Fruit fly (Drosophila melanogaster) whole organism, embryonic: ENCODE results near the gene CG9372.

Experiments
- Bgb ChIP-seq: fragments of 200-800 bp; sonication (Bioruptor generic); IDR thresholded peaks from 2 replicates; pipeline ENCODE4 v1.3.6; 2022; ENCODE audit warnings: missing biosample characterization, missing genetic modification characterization; ENCODE audit not compliant: partially characterized antibody
- CG10366 ChIP-seq: fragments of 200-800 bp; sonication (Bioruptor generic); IDR thresholded peaks from 2 replicates; pipeline ENCODE4 v1.3.6; 2022; ENCODE audit warnings: missing biosample characterization, missing genetic modification characterization
- CG10462 ChIP-seq: fragments of 200-800 bp; sonication (Bioruptor generic); optimal IDR thresholded peaks from 2 replicates; lab custom pipeline; 2016; ENCODE audit warnings: missing biosample characterization, missing genetic modification characterization
- CG10565 ChIP-seq: fragments of 200-800 bp; sonication (Bioruptor generic); optimal IDR thresholded peaks from 3 replicates; lab custom pipeline; 2016; ENCODE audit warnings: missing biosample characterization, mild to moderate bottlenecking, missing genetic modification characterization
- CG11085 ChIP-seq: fragments of 200-800 bp; sonication (Bioruptor generic); IDR thresholded peaks from 2 replicates; pipeline ENCODE4 v1.3.6; 2022; ENCODE audit warnings: missing biosample characterization, missing genetic modification characterization
- CG12744 ChIP-seq: fragments of 200-800 bp; sonication (Bioruptor generic); optimal IDR thresholded peaks from 2 replicates; lab custom pipeline; 2016; ENCODE audit warnings: missing biosample characterization, missing genetic modification characterization
- CG12942 ChIP-seq: fragments of 200-800 bp; sonication (Bioruptor generic); optimal IDR thresholded peaks from 3 replicates; lab custom pipeline; 2016; ENCODE audit warnings: missing biosample characterization, missing genetic modification characterization
- CG13287 ChIP-seq: fragments of 200-800 bp; sonication (Bioruptor generic); IDR thresholded peaks from 2 replicates; pipeline ENCODE4 v1.3.6; 2022; ENCODE audit warnings: missing biosample characterization, missing genetic modification characterization; ENCODE audit not compliant: partially characterized antibody
- CG16779 ChIP-seq: fragments of 200-800 bp; sonication (Bioruptor generic); IDR thresholded peaks from 2 replicates; pipeline ENCODE4 v1.3.6; 2022; ENCODE audit warnings: missing biosample characterization, missing genetic modification characterization
- CG1792 ChIP-seq: fragments of 200-800 bp; sonication (Bioruptor generic); optimal IDR thresholded peaks from 2 replicates; lab custom pipeline; 2016; ENCODE audit warnings: missing biosample characterization, missing genetic modification characterization
- CG2116 ChIP-seq: fragments of 200-800 bp; sonication (Bioruptor generic); optimal IDR thresholded peaks from 3 replicates; lab custom pipeline; 2018; ENCODE audit warnings: missing biosample characterization, mild to moderate bottlenecking, missing genetic modification characterization
- CG2199 ChIP-seq: fragments of 200-800 bp; sonication (Bioruptor generic); IDR thresholded peaks from 3 replicates; pipeline ENCODE4 v1.3.6; 2022; ENCODE audit warnings: missing biosample characterization, missing genetic modification characterization
- CG2712 ChIP-seq: fragments of 200-800 bp; optimal IDR thresholded peaks from 3 replicates; lab custom pipeline; 2019; ENCODE audit warnings: missing biosample characterization, mild to moderate bottlenecking, missing genetic modification characterization, moderate library complexity
- CG3847 ChIP-seq: fragments of 200-800 bp; sonication (Bioruptor generic); IDR thresholded peaks from 2 replicates; pipeline ENCODE4 v1.3.6; 2022; ENCODE audit warnings: missing biosample characterization, missing genetic modification characterization
- CG6254 ChIP-seq: fragments of 200-800 bp; sonication (Bioruptor generic); optimal IDR thresholded peaks from 3 replicates; lab custom pipeline; 2017; ENCODE audit warnings: mild to moderate bottlenecking, missing biosample characterization, missing genetic modification reagents, missing genetic modification characterization
- CG7271 ChIP-seq: fragments of 200-800 bp; sonication (Bioruptor generic); optimal IDR thresholded peaks from 2 replicates; lab custom pipeline; 2018; ENCODE audit warnings: missing biosample characterization, mild to moderate bottlenecking, missing genetic modification characterization, moderate library complexity
- CG8290 ChIP-seq, 3 experiments: fragments of 200-800 bp; sonication (Bioruptor generic); optimal IDR thresholded peaks; 2 replicates each; lab custom pipeline; 2016 to 2019; ENCODE audit warnings: missing biosample characterization in 3 of 3, missing genetic modification characterization in 3 of 3, mild to moderate bottlenecking in 2 of 3, moderate library complexity in 1 of 3
- CG9727 ChIP-seq: fragments of 200-800 bp; sonication (Bioruptor generic); optimal IDR thresholded peaks from 3 replicates; lab custom pipeline; 2017; ENCODE audit warnings: missing biosample characterization, mild to moderate bottlenecking, missing genetic modification characterization
- CG9932 ChIP-seq: fragments of 200-800 bp; sonication (Bioruptor generic); IDR thresholded peaks from 2 replicates; pipeline ENCODE4 v1.3.6; 2022; ENCODE audit warnings: missing biosample characterization, missing genetic modification characterization
- CoRest ChIP-seq: fragments of 200-800 bp; sonication (Bioruptor generic); optimal IDR thresholded peaks from 3 replicates; lab custom pipeline; 2018; ENCODE audit warnings: missing biosample characterization, mild to moderate bottlenecking, missing genetic modification characterization, moderate library complexity
- Deaf1 ChIP-seq: fragments of 200-800 bp; optimal IDR thresholded peaks from 3 replicates; lab custom pipeline; 2019; ENCODE audit warnings: missing biosample characterization, mild to moderate bottlenecking, missing genetic modification characterization, moderate library complexity
- Doc3 ChIP-seq: fragments of 200-800 bp; sonication (Bioruptor generic); IDR thresholded peaks from 3 replicates; pipeline ENCODE4 v1.3.6; 2022; ENCODE audit warnings: missing biosample characterization, missing genetic modification characterization; ENCODE audit not compliant: partially characterized antibody
- Fer3 ChIP-seq: fragments of 200-800 bp; sonication (Bioruptor generic); optimal IDR thresholded peaks from 2 replicates; lab custom pipeline; 2018; ENCODE audit warnings: missing biosample characterization, mild to moderate bottlenecking, missing genetic modification characterization, moderate library complexity
- MBD-R2 ChIP-seq: fragments of 200-800 bp; sonication (Bioruptor generic); IDR thresholded peaks from 2 replicates; pipeline ENCODE4 v1.3.6; 2022; ENCODE audit warnings: missing biosample characterization, missing genetic modification characterization
- MESR4 ChIP-seq: fragments of 200-800 bp; sonication (Bioruptor generic); optimal IDR thresholded peaks from 2 replicates; lab custom pipeline; 2018; ENCODE audit warnings: missing biosample characterization, mild to moderate bottlenecking, missing genetic modification characterization, moderate library complexity
- Mes4 ChIP-seq: fragments of 200-800 bp; sonication (Bioruptor generic); optimal IDR thresholded peaks from 2 replicates; lab custom pipeline; 2016; ENCODE audit warnings: missing biosample characterization, missing genetic modification characterization
- NfI ChIP-seq: fragments of 200-800 bp; sonication (Bioruptor generic); optimal IDR thresholded peaks from 3 replicates; lab custom pipeline; 2018; ENCODE audit warnings: missing biosample characterization, mild to moderate bottlenecking, missing genetic modification characterization, moderate library complexity
- Opbp ChIP-seq: fragments of 200-800 bp; sonication (Bioruptor generic); IDR thresholded peaks from 3 replicates; pipeline ENCODE4 v1.3.6; 2022; ENCODE audit warnings: missing biosample characterization, missing genetic modification characterization; ENCODE audit not compliant: partially characterized antibody
- Rfx ChIP-seq: fragments of 200-800 bp; sonication (Bioruptor generic); IDR thresholded peaks from 2 replicates; pipeline ENCODE4 v1.3.6; 2022; ENCODE audit warnings: missing biosample characterization, missing genetic modification characterization
- Sox100B ChIP-seq: fragments of 200-800 bp; sonication (Bioruptor generic); optimal IDR thresholded peaks from 3 replicates; lab custom pipeline; 2018; ENCODE audit warnings: missing biosample characterization, mild to moderate bottlenecking, missing genetic modification characterization
- Xrp1 ChIP-seq: fragments of 200-800 bp; sonication (Bioruptor generic); IDR thresholded peaks from 2 replicates; pipeline ENCODE4 v1.3.6; 2022; ENCODE audit warnings: missing biosample characterization, missing genetic modification characterization
- ap ChIP-seq: fragments of 200-800 bp; sonication (Bioruptor generic); IDR thresholded peaks from 2 replicates; pipeline ENCODE4 v1.3.6; 2022; ENCODE audit warnings: missing biosample characterization, missing genetic modification characterization
- cas ChIP-seq: fragments of 200-800 bp; sonication (Bioruptor generic); IDR thresholded peaks from 2 replicates; pipeline ENCODE4 v1.3.6; 2022; ENCODE audit warnings: missing biosample characterization, missing genetic modification characterization
- chinmo ChIP-seq: fragments of 200-800 bp; sonication (Bioruptor generic); IDR thresholded peaks from 4 replicates; pipeline ENCODE4 v1.3.6; 2022; ENCODE audit warnings: missing biosample characterization, missing genetic modification characterization; ENCODE audit not compliant: partially characterized antibody
- crc ChIP-seq: fragments of 200-800 bp; sonication (Bioruptor generic); optimal IDR thresholded peaks from 2 replicates; lab custom pipeline; 2016; ENCODE audit warnings: missing biosample characterization, missing genetic modification characterization
- dan ChIP-seq: fragments of 200-800 bp; sonication (Bioruptor generic); IDR thresholded peaks from 2 replicates; pipeline ENCODE4 v1.3.6; 2022; ENCODE audit warnings: missing biosample characterization, missing genetic modification characterization
- fd102C ChIP-seq: fragments of 200-800 bp; sonication (Bioruptor generic); optimal IDR thresholded peaks from 2 replicates; lab custom pipeline; 2018; ENCODE audit warnings: missing biosample characterization, mild to moderate bottlenecking, missing genetic modification characterization, moderate library complexity
- fd64A ChIP-seq: fragments of 200-800 bp; sonication (Bioruptor generic); optimal IDR thresholded peaks from 3 replicates; lab custom pipeline; 2018; ENCODE audit warnings: missing biosample characterization, mild to moderate bottlenecking, missing genetic modification characterization
- hth ChIP-seq: fragments of >200 bp; optimal IDR thresholded peaks from 2 replicates; lab custom pipeline; 2017; ENCODE audit warnings: inconsistent platforms
- kah ChIP-seq: fragments of 200-800 bp; sonication (Bioruptor generic); optimal IDR thresholded peaks from 2 replicates; lab custom pipeline; 2018; ENCODE audit warnings: missing biosample characterization, mild to moderate bottlenecking, missing genetic modification characterization
- knrl ChIP-seq: fragments of 200-800 bp; sonication (Bioruptor generic); IDR thresholded peaks from 3 replicates; pipeline ENCODE4 v1.3.6; 2022; ENCODE audit warnings: missing biosample characterization, missing genetic modification characterization; ENCODE audit not compliant: partially characterized antibody
- lab ChIP-seq: fragments of 200-800 bp; sonication (Bioruptor generic); optimal IDR thresholded peaks from 3 replicates; lab custom pipeline; 2017; ENCODE audit warnings: missing biosample characterization, missing genetic modification characterization, mild to moderate bottlenecking, moderate library complexity, missing genetic modification reagents
- maf-S ChIP-seq: fragments of 200-800 bp; sonication (Bioruptor generic); optimal IDR thresholded peaks from 2 replicates; lab custom pipeline; 2016; ENCODE audit warnings: missing biosample characterization, missing genetic modification characterization
- org-1 ChIP-seq: fragments of 200-800 bp; sonication (Bioruptor generic); optimal IDR thresholded peaks from 2 replicates; lab custom pipeline; 2017; ENCODE audit warnings: missing biosample characterization, missing genetic modification characterization
- row ChIP-seq: fragments of 200-800 bp; sonication (Bioruptor generic); IDR thresholded peaks from 3 replicates; pipeline ENCODE4 v1.3.6; 2022; ENCODE audit warnings: missing biosample characterization, missing genetic modification characterization
- shn ChIP-seq: fragments of 200-800 bp; sonication (Bioruptor generic); optimal IDR thresholded peaks from 3 replicates; lab custom pipeline; 2016; ENCODE audit warnings: missing biosample characterization, missing genetic modification characterization
- sug ChIP-seq: fragments of 200-800 bp; optimal IDR thresholded peaks from 2 replicates; lab custom pipeline; 2019; ENCODE audit warnings: missing biosample characterization, mild to moderate bottlenecking, missing genetic modification characterization, moderate library complexity
- vnd ChIP-seq: fragments of 200-800 bp; sonication (Bioruptor generic); IDR thresholded peaks from 3 replicates; pipeline ENCODE4 v1.3.6; 2022; ENCODE audit warnings: missing biosample characterization, missing genetic modification characterization; ENCODE audit not compliant: partially characterized antibody
- wek ChIP-seq: fragments of 200-800 bp; sonication (Bioruptor generic); optimal IDR thresholded peaks from 3 replicates; lab custom pipeline; 2018; ENCODE audit warnings: missing biosample characterization, mild to moderate bottlenecking, missing genetic modification characterization, moderate library complexity
- zf30C ChIP-seq: fragments of 200-800 bp; sonication (Bioruptor generic); optimal IDR thresholded peaks from 3 replicates; lab custom pipeline; 2018; ENCODE audit warnings: missing biosample characterization, mild to moderate bottlenecking, missing genetic modification characterization

CG9372 gene

DNA sequence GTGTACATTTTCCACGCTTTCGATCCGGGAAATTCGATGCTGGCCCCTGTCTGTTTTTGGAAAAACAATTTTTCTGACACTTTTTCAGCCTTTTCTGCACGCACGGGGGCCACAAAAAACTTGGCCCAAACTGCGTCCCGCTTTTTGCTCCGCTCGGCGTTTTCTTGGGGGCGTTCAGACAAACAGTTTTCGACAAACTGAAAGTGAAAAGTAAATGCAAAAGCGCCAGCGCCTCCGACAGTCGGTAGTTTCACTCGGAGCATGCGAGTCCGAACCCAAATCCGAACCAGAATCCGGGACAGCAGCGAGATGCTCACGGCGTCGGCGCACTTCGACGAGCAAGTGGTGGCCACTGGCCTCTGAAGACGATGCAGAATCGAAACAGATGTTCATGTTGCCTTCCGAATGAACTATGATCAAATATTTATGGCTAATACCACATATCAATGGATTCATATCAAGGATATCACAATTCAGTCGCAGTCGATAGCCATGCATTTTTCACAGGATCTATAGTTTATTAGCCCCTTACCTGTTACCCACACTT lies 21.6 kb upstream of the CG9372 start, which contains the start of gene Shal (continued):
- TF ChIP-seq fd64A (GFP tag; lab: Kevin White, UChicago) (no peak), Deaf1 (peak; percentile 93), zf30C (GFP tag; lab: Kevin White, UChicago) (no peak), CG2199 (GFP tag; lab: Robert Waterston, UW) (no peak), Sox100B (GFP tag; lab: Kevin White, UChicago) (no peak), CG7271 (tag; lab: Kevin White, UChicago) (no peak), org-1 (GFP tag; lab: Kevin White, UChicago) (no peak), dan (no peak), wek (GFP tag; lab: Kevin White, UChicago) (no peak), crc (GFP tag; lab: Kevin White, UChicago) (no peak), cas (GFP tag; lab: Robert Waterston, UW) (no peak), CoRest (no peak), CG2712 (tag; lab: Kevin White, UChicago) (no peak), sug (tag; lab: Kevin White, UChicago) (no peak), Opbp (GFP tag; lab: Robert Waterston, UW) (0 out of 3 replicates have a peak, but pooled peaks have one; percentile 20), maf-S (GFP tag; lab: Kevin White, UChicago) (no peak), CG8290 (GFP tag; optimal IDR thresholded peaks at IDR 0.05; lab: Kevin White, UChicago) (no peak), CG8290 (tag; optimal IDR thresholded peaks at IDR 0.05; lab: Kevin White, UChicago) (no peak), Fer3 (tag; lab: Kevin White, UChicago) (no peak), CG12744 (GFP tag; lab: Kevin White, UChicago) (no peak), CG10565 (no peak), lab (GFP tag; lab: Kevin White, UChicago) (no peak), CG2116 (GFP tag; lab: Kevin White, UChicago) (no peak), CG6254 (GFP tag; lab: Kevin White, UChicago) (no peak), CG9727 (GFP tag; lab: Kevin White, UChicago) (no peak), Mes4 (no peak), MBD-R2 (GFP tag; lab: Robert Waterston, UW) (no peak), CG16779 (GFP tag; lab: Robert Waterston, UW) (peak; percentile 26; the same call in 1 of the 2 replicates), row (GFP tag; lab: Robert Waterston, UW) (peak; percentile 8; the same call in 1 of the 3 replicates), chinmo (GFP tag; lab: Robert Waterston, UW) (0 out of 4 replicates have a peak, but pooled peaks have one; percentile 16), knrl (no peak), NfI (no peak), CG11085 (no peak), CG1792 (GFP tag; lab: Kevin White, UChicago) (no peak), fd102C (GFP tag; lab: Kevin White, UChicago) (no peak), CG3847 (GFP tag; lab: Robert Waterston, UW) (no peak), kah (GFP tag; lab: Kevin White, UChicago) (no peak), hth (no peak), MESR4 (no peak), shn (GFP tag; lab: Kevin White, UChicago) (no peak), Doc3 (no peak), Xrp1 (GFP tag; lab: Robert Waterston, UW) (no peak), CG9932 (GFP tag; lab: Robert Waterston, UW) (peak; percentile 21; the same call in 1 of the 2 replicates), CG10462 (GFP tag; lab: Kevin White, UChicago) (no peak), ap (no peak), Bgb (GFP tag; lab: Robert Waterston, UW) (peak; percentile 22; the same call in 1 of the 2 replicates), CG10366 (GFP tag; lab: Robert Waterston, UW) (no peak), Rfx (no peak), CG12942 (GFP tag; lab: Kevin White, UChicago) (no peak), vnd (no peak), CG13287 (GFP tag; lab: Robert Waterston, UW) (no peak)
